Worm (Caenorhabditis elegans) whole organism, L2 larva: ENCODE measurements around the gene skr-15.

ENCODE experiments used
- ama-1 ChIP-seq: fragments of 150-350 bp; optimal IDR thresholded peaks from 2 replicates; lab custom pipeline; 2018; ENCODE audit warnings: inconsistent platforms
- blmp-1 ChIP-seq: sonication (generic microtip); optimal IDR thresholded peaks from 2 replicates; lab custom pipeline; 2017; ENCODE audit warnings: missing genetic modification characterization, mild to moderate bottlenecking, missing compliant biosample characterization, antibody characterized with exemption, moderate library complexity; ENCODE audit not compliant: insufficient read depth
- nhr-77 ChIP-seq: fragments of 150-350 bp; optimal IDR thresholded peaks from 2 replicates; lab custom pipeline; 2014; ENCODE audit warnings: missing biosample characterization, missing genetic modification characterization
- ztf-11 ChIP-seq: sonication (generic microtip); optimal IDR thresholded peaks from 2 replicates; lab custom pipeline; 2017; ENCODE audit warnings: missing biosample characterization, missing genetic modification characterization

DNA sequence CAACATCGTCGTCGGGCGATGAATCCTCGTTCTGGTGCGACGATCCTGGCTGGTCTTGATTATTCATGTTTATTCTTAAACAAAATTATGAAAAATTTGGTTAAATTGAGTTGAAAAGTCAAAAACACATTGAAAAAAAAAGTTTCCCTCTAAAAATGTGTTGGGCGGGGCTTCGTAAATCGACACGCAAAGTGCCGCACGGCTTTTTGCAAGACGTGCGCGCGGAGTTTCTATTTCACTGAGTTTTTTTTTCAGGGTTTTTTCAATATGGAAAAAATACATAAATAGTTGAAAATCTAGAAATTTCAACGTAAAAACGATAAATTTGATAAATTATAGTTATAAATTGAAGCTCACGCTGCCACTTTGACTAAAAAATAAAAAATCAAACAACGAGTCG is 15.9 kb upstream of the skr-15 start, which contains the start of gene F54D10.5:
- TF ChIP-seq ama-1 (lab: Kevin White, UChicago) (no peak), blmp-1 (tag; lab: Kevin White, UChicago) (no peak), nhr-77 (tag; lab: Kevin White, UChicago) (no peak), ztf-11 (no peak)
